Worm (Caenorhabditis elegans): ENCODE measurements around the gene K10C9.1.

DNA sequence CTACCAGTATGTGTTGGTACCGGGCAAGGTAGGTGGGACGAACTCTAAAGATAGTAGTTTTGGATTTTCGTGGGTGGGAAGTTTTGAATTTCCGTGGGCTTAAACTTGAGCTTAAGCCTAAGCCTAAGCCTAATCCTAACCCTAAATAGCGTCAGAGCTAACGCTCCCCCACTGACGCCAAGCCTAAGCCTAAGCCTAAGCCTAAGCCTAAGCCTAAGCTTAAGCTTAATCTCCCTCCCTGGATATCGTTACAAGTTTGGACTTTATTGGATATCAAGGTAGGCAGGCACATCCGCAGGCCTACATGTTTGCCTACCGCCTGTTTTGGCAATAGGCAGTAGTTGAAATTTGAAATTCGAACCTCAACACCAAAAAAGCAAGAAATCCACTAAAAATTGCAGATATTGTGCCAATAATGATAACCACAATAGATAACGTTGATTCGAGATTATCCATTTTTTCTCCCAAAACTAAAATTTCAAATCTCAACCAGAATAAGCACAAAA, 22.4 kb upstream of the K10C9.1 start, which contains the start of gene K10C9.4:
- TF ChIP-seq nhr-25 (tag; optimal IDR thresholded peaks at IDR 0.05; ENCODE audit: borderline replicate concordance, insufficient read depth) (no peak), ceh-82 (tag; optimal IDR thresholded peaks at IDR 0.05) (no peak), unc-62 (GFP tag; optimal IDR thresholded peaks at IDR 0.05 in 1 of 2) (no peak), unc-62 (tag; optimal IDR thresholded peaks at IDR 0.05) (no peak), ZK546.5 (tag; optimal IDR thresholded peaks at IDR 0.05) (no peak), snpc-4 (tag; optimal IDR thresholded peaks at IDR 0.05) (no peak), lsy-2 (tag; optimal IDR thresholded peaks at IDR 0.05) (no peak), daf-12 (tag; optimal IDR thresholded peaks at IDR 0.05) (no peak), Y48G9A.11 (GFP tag; IDR thresholded peaks at IDR 0.05) (no peak)

All from whole organism, L4 larva.